Fruit fly (Drosophila melanogaster) whole organism, larva: ENCODE measurements around the gene CG45490.
A peak's percentile ranks its signal among the peaks of the same experiment; 100 is the strongest.

Experiments
- noc ChIP-seq: fragments of 200-800 bp; sonication (Bioruptor generic); optimal IDR thresholded peaks from 3 replicates; lab custom pipeline; 2019; ENCODE audit warnings: missing biosample characterization, mild to moderate bottlenecking, missing genetic modification characterization, moderate library complexity

Gene CG45490

dm6 chrX:19892070-19892469 is 42.0 kb downstream of the CG45490 start:
- no peak for TF ChIP-seq noc (tag; lab: Kevin White, UChicago)

- no peak for TF ChIP-seq noc (tag; lab: Kevin White, UChicago)
Measured at dm6 chrX:19890010-19890665, 44.0 kb downstream of the CG45490 start, which contains the start of gene amn. Gene amn, minus strand, starts transcription at chrX:19890060.

- TF ChIP-seq noc (tag; lab: Kevin White, UChicago), result peak; percentile 55
Measured at dm6 chrX:19889128-19889756, 44.9 kb downstream of the CG45490 start.

- peak; percentile 26 for TF ChIP-seq noc (tag; lab: Kevin White, UChicago)
Measured at dm6 chrX:19886936-19887934, 46.9 kb downstream of the CG45490 start.

dm6 chrX:19886515-19886914 is 47.6 kb downstream of the CG45490 start:
- TF ChIP-seq noc (tag; lab: Kevin White, UChicago), result no peak

- TF ChIP-seq noc (tag; lab: Kevin White, UChicago), result peak; percentile 14
Measured at dm6 chrX:19884204-19884603, 49.9 kb downstream of the CG45490 start.
